Fruit fly (Drosophila melanogaster) S2 (cell line): ENCODE results near the gene Abl.

Source experiments
- CG8478 ChIP-seq: fragments of >200 bp; optimal IDR thresholded peaks from 2 replicates; lab custom pipeline; 2018
- CTCF ChIP-seq, 2 experiments: fragments of >200 bp; optimal IDR thresholded peaks; 2 replicates each; lab custom pipeline; 2018

- TF ChIP-seq CTCF (optimal IDR thresholded peaks at IDR 0.05; lab: Kevin White, UChicago) (no peak), CG8478 (lab: Kevin White, UChicago) (no peak)
These were observed 76.0 kb downstream of the Abl start for dm6 chr3L:16571739-16572063.
